Fruit fly (Drosophila melanogaster) whole organism, embryonic: ENCODE results near the gene CG32260.

ENCODE experiments used
- Atf3 ChIP-seq: fragments of 200-800 bp; sonication (Bioruptor generic); optimal IDR thresholded peaks from 3 replicates; lab custom pipeline; 2016; ENCODE audit warnings: missing biosample characterization, missing genetic modification characterization
- Awh ChIP-seq: fragments of 200-800 bp; sonication (Bioruptor generic); IDR thresholded peaks from 2 replicates; pipeline ENCODE4, ENCODE4 v1.3.6; 2022; ENCODE audit warnings: missing biosample characterization, missing genetic modification characterization
- CG10543 ChIP-seq: fragments of 200-800 bp; sonication (Bioruptor generic); optimal IDR thresholded peaks from 3 replicates; lab custom pipeline; 2017; ENCODE audit warnings: missing biosample characterization, mild to moderate bottlenecking, missing genetic modification characterization, moderate library complexity
- CG11723 ChIP-seq: fragments of 200-800 bp; sonication (Bioruptor generic); optimal IDR thresholded peaks from 2 replicates; lab custom pipeline; 2017; ENCODE audit warnings: missing biosample characterization, mild to moderate bottlenecking, missing genetic modification characterization
- CG12219 ChIP-seq: fragments of 200-800 bp; sonication (Bioruptor generic); optimal IDR thresholded peaks from 3 replicates; lab custom pipeline; 2018; ENCODE audit warnings: missing biosample characterization, mild to moderate bottlenecking, missing genetic modification characterization
- CG14667 ChIP-seq: fragments of 200-800 bp; sonication (Bioruptor generic); IDR thresholded peaks from 2 replicates; pipeline ENCODE4 v1.3.6; 2022; ENCODE audit warnings: missing biosample characterization, missing genetic modification characterization
- CG14710 ChIP-seq: fragments of 200-800 bp; sonication (Bioruptor generic); optimal IDR thresholded peaks from 3 replicates; lab custom pipeline; 2019; ENCODE audit warnings: missing biosample characterization, mild to moderate bottlenecking, missing genetic modification characterization, moderate library complexity
- CG15601 ChIP-seq: fragments of 200-800 bp; sonication (Bioruptor generic); optimal IDR thresholded peaks from 3 replicates; lab custom pipeline; 2019; ENCODE audit warnings: missing biosample characterization, mild to moderate bottlenecking, missing genetic modification characterization, moderate library complexity
- CG17829 ChIP-seq: fragments of 200-800 bp; optimal IDR thresholded peaks from 2 replicates; lab custom pipeline; 2019; ENCODE audit warnings: missing biosample characterization, mild to moderate bottlenecking, missing genetic modification characterization, moderate library complexity
- CG18011 ChIP-seq: fragments of 200-800 bp; sonication (Bioruptor generic); optimal IDR thresholded peaks from 2 replicates; lab custom pipeline; 2017; ENCODE audit warnings: missing biosample characterization, missing genetic modification characterization, mild to moderate bottlenecking, moderate library complexity, missing genotype
- CG3407 ChIP-seq: fragments of 200-800 bp; sonication (Bioruptor generic); optimal IDR thresholded peaks from 2 replicates; lab custom pipeline; 2018; ENCODE audit warnings: missing biosample characterization, mild to moderate bottlenecking, missing genetic modification characterization
- CG34376 ChIP-seq: fragments of 200-800 bp; sonication (Bioruptor generic); optimal IDR thresholded peaks from 2 replicates; lab custom pipeline; 2018; ENCODE audit warnings: missing biosample characterization, mild to moderate bottlenecking, missing genetic modification characterization
- CG3847 ChIP-seq: fragments of 200-800 bp; sonication (Bioruptor generic); IDR thresholded peaks from 2 replicates; pipeline ENCODE4 v1.3.6; 2022; ENCODE audit warnings: missing biosample characterization, missing genetic modification characterization
- CG4328 ChIP-seq: fragments of 200-800 bp; sonication (Bioruptor generic); optimal IDR thresholded peaks from 3 replicates; lab custom pipeline; 2017; ENCODE audit warnings: missing biosample characterization, missing genetic modification reagents, missing genetic modification characterization
- CG5180 ChIP-seq: fragments of 200-800 bp; sonication (Bioruptor generic); optimal IDR thresholded peaks from 3 replicates; lab custom pipeline; 2017; ENCODE audit warnings: missing biosample characterization, missing genetic modification characterization, mild to moderate bottlenecking, moderate library complexity, missing genetic modification reagents
- CG6813 ChIP-seq: fragments of 200-800 bp; sonication (Bioruptor generic); optimal IDR thresholded peaks from 2 replicates; lab custom pipeline; 2017; ENCODE audit warnings: missing biosample characterization, missing genetic modification characterization, mild to moderate bottlenecking, moderate library complexity, missing genetic modification reagents
- CG7357 ChIP-seq: fragments of 200-800 bp; sonication (Bioruptor generic); IDR thresholded peaks from 3 replicates; pipeline ENCODE4 v1.3.6; 2022; ENCODE audit warnings: missing biosample characterization, missing genetic modification characterization
- CG7987 ChIP-seq: fragments of 200-800 bp; sonication (Bioruptor generic); optimal IDR thresholded peaks from 2 replicates; lab custom pipeline; 2018; ENCODE audit warnings: missing biosample characterization, mild to moderate bottlenecking, missing genetic modification characterization, moderate library complexity
- CG8290 ChIP-seq, 3 experiments: fragments of 200-800 bp; sonication (Bioruptor generic); optimal IDR thresholded peaks; 2 replicates each; lab custom pipeline; 2016 to 2019; ENCODE audit warnings: missing biosample characterization in 3 of 3, missing genetic modification characterization in 3 of 3, mild to moderate bottlenecking in 2 of 3, moderate library complexity in 1 of 3
- CG9437 ChIP-seq: fragments of 200-800 bp; sonication (Bioruptor generic); optimal IDR thresholded peaks from 2 replicates; lab custom pipeline; 2018; ENCODE audit warnings: missing biosample characterization, mild to moderate bottlenecking, missing genetic modification characterization
- CG9932 ChIP-seq: fragments of 200-800 bp; sonication (Bioruptor generic); IDR thresholded peaks from 2 replicates; pipeline ENCODE4 v1.3.6; 2022; ENCODE audit warnings: missing biosample characterization, missing genetic modification characterization
- CrebB ChIP-seq: fragments of 200-800 bp; sonication (Bioruptor generic); optimal IDR thresholded peaks from 3 replicates; lab custom pipeline; 2018; ENCODE audit warnings: missing biosample characterization, mild to moderate bottlenecking, missing genetic modification characterization
- D ChIP-seq, 2 experiments: fragments of 200-800 bp in 1 of 2; fragments of >200 bp in 1 of 2; sonication (Bioruptor generic) in 1 of 2; optimal IDR thresholded peaks; 2 replicates in 1 of 2; 3 replicates in 1 of 2; lab custom pipeline; 2017; ENCODE audit warnings: mild to moderate bottlenecking in 1 of 2, missing biosample characterization in 1 of 2, missing genetic modification characterization in 1 of 2, missing genetic modification reagents in 1 of 2
- Eip74EF ChIP-seq, 2 experiments: fragments of 200-800 bp in 1 of 2; fragments of >200 bp in 1 of 2; sonication (Bioruptor generic) in 1 of 2; optimal IDR thresholded peaks; 2 replicates each; lab custom pipeline; 2017 to 2019; ENCODE audit warnings: missing biosample characterization in 2 of 2, missing genetic modification characterization in 2 of 2, mild to moderate bottlenecking in 1 of 2, moderate library complexity in 1 of 2
- GATAe ChIP-seq: fragments of 200-800 bp; sonication (Bioruptor generic); conservative IDR thresholded peaks from 2 replicates; pipeline ENCODE4 v1.3.6; 2022; ENCODE audit warnings: missing biosample characterization, missing genetic modification characterization
- HLH4C ChIP-seq: fragments of 200-800 bp; sonication (Bioruptor generic); IDR thresholded peaks from 3 replicates; pipeline ENCODE4 v1.3.6; 2022; ENCODE audit warnings: missing biosample characterization, missing genetic modification characterization; ENCODE audit not compliant: partially characterized antibody
- Hey ChIP-seq: fragments of 200-800 bp; sonication (Bioruptor generic); optimal IDR thresholded peaks from 3 replicates; lab custom pipeline; 2018; ENCODE audit warnings: missing biosample characterization, mild to moderate bottlenecking, missing genetic modification characterization
- Pdp1 ChIP-seq, 2 experiments: fragments of 200-800 bp; sonication (Bioruptor generic); optimal IDR thresholded peaks; 3 replicates each; lab custom pipeline; 2016; ENCODE audit warnings: missing biosample characterization in 2 of 2, missing genetic modification characterization in 2 of 2, mild to moderate bottlenecking in 1 of 2, moderate library complexity in 1 of 2
- Rfx ChIP-seq: fragments of 200-800 bp; sonication (Bioruptor generic); IDR thresholded peaks from 2 replicates; pipeline ENCODE4 v1.3.6; 2022; ENCODE audit warnings: missing biosample characterization, missing genetic modification characterization
- Side ChIP-seq: fragments of 200-800 bp; sonication (Bioruptor generic); optimal IDR thresholded peaks from 2 replicates; lab custom pipeline; 2016; ENCODE audit warnings: missing biosample characterization, missing genetic modification characterization
- YL-1 ChIP-seq: fragments of 200-800 bp; sonication (Bioruptor generic); optimal IDR thresholded peaks from 3 replicates; lab custom pipeline; 2017; ENCODE audit warnings: missing biosample characterization, mild to moderate bottlenecking, missing genetic modification characterization
- ac ChIP-seq: fragments of 200-800 bp; sonication (Bioruptor generic); optimal IDR thresholded peaks from 3 replicates; lab custom pipeline; 2017; ENCODE audit warnings: missing biosample characterization, mild to moderate bottlenecking, missing genetic modification characterization
- bbx ChIP-seq: fragments of 200-800 bp; sonication (Bioruptor generic); IDR thresholded peaks from 2 replicates; pipeline ENCODE4 v1.3.6; 2022; ENCODE audit warnings: missing biosample characterization, missing genetic modification characterization; ENCODE audit not compliant: partially characterized antibody
- exex ChIP-seq: fragments of 200-800 bp; sonication (Bioruptor generic); optimal IDR thresholded peaks from 4 replicates; lab custom pipeline; 2018; ENCODE audit warnings: missing biosample characterization, mild to moderate bottlenecking, missing genetic modification characterization, moderate library complexity
- fd64A ChIP-seq: fragments of 200-800 bp; sonication (Bioruptor generic); optimal IDR thresholded peaks from 3 replicates; lab custom pipeline; 2018; ENCODE audit warnings: missing biosample characterization, mild to moderate bottlenecking, missing genetic modification characterization
- gce ChIP-seq: fragments of 200-800 bp; sonication (Bioruptor generic); IDR thresholded peaks from 3 replicates; pipeline ENCODE4 v1.3.6; 2022; ENCODE audit warnings: missing biosample characterization, missing genetic modification characterization
- grn ChIP-seq: fragments of 200-800 bp; sonication (Bioruptor generic); optimal IDR thresholded peaks from 3 replicates; lab custom pipeline; 2017; ENCODE audit warnings: missing biosample characterization, missing genetic modification characterization
- gro ChIP-seq: fragments of 200-800 bp; sonication (Bioruptor generic); optimal IDR thresholded peaks from 2 replicates; lab custom pipeline; 2016; ENCODE audit warnings: missing biosample characterization, missing genetic modification characterization
- jigr1 ChIP-seq: fragments of 200-800 bp; sonication (Bioruptor generic); IDR thresholded peaks from 3 replicates; pipeline ENCODE4 v1.3.6; 2022; ENCODE audit warnings: missing biosample characterization, missing genetic modification characterization
- lab ChIP-seq: fragments of 200-800 bp; sonication (Bioruptor generic); optimal IDR thresholded peaks from 3 replicates; lab custom pipeline; 2017; ENCODE audit warnings: missing biosample characterization, missing genetic modification characterization, mild to moderate bottlenecking, moderate library complexity, missing genetic modification reagents
- mirr ChIP-seq: fragments of 200-800 bp; sonication (Bioruptor generic); optimal IDR thresholded peaks from 3 replicates; lab custom pipeline; 2018; ENCODE audit warnings: missing biosample characterization, mild to moderate bottlenecking, missing genetic modification characterization
- nerfin-1 ChIP-seq: fragments of 200-800 bp; sonication (Bioruptor generic); optimal IDR thresholded peaks from 3 replicates; lab custom pipeline; 2019; ENCODE audit warnings: missing biosample characterization, mild to moderate bottlenecking, missing genetic modification characterization, moderate library complexity
- otp ChIP-seq: fragments of 200-800 bp; sonication (Bioruptor generic); IDR thresholded peaks from 3 replicates; pipeline ENCODE4, ENCODE4 v1.3.6; 2022; ENCODE audit warnings: missing biosample characterization, missing genetic modification characterization
- sc ChIP-seq, 3 experiments: fragments of >200 bp in 2 of 3; fragments of 200-800 bp in 1 of 3; sonication (Bioruptor generic) in 1 of 3; optimal IDR thresholded peaks; 2 replicates in 2 of 3; 3 replicates in 1 of 3; lab custom pipeline; 2017; ENCODE audit warnings: mild to moderate bottlenecking in 1 of 3, missing biosample characterization in 1 of 3, missing genetic modification characterization in 1 of 3, missing genetic modification reagents in 1 of 3
- scrt ChIP-seq: fragments of 200-800 bp; sonication (Bioruptor generic); optimal IDR thresholded peaks from 2 replicates; lab custom pipeline; 2018; ENCODE audit warnings: missing biosample characterization, mild to moderate bottlenecking, missing genetic modification characterization, moderate library complexity
- sd ChIP-seq: fragments of 200-800 bp; sonication (Bioruptor generic); optimal IDR thresholded peaks from 3 replicates; lab custom pipeline; 2018; ENCODE audit warnings: missing biosample characterization, mild to moderate bottlenecking, missing genetic modification characterization, moderate library complexity
- sug ChIP-seq: fragments of 200-800 bp; optimal IDR thresholded peaks from 2 replicates; lab custom pipeline; 2019; ENCODE audit warnings: missing biosample characterization, mild to moderate bottlenecking, missing genetic modification characterization, moderate library complexity
- tgo ChIP-seq: fragments of 200-800 bp; sonication (Bioruptor generic); IDR thresholded peaks from 3 replicates; pipeline ENCODE4 v1.3.6; 2022; ENCODE audit warnings: missing biosample characterization, missing genetic modification characterization
- yki ChIP-seq: fragments of >200 bp; optimal IDR thresholded peaks from 3 replicates; lab custom pipeline; 2018

The CG32260 gene

dm6 chr3L:4099194-4099593, 43.0 kb upstream of the CG32260 start (continued):
- TF ChIP-seq Awh (GFP tag; lab: Robert Waterston, UW) (no peak), CG10543 (GFP tag; lab: Kevin White, UChicago) (no peak), CG3407 (GFP tag; lab: Kevin White, UChicago) (no peak), Hey (tag; lab: Kevin White, UChicago) (no peak), CG15601 (tag; lab: Kevin White, UChicago) (peak; percentile 3), CG7987 (GFP tag; lab: Kevin White, UChicago) (no peak), scrt (no peak), CG12219 (GFP tag; lab: Kevin White, UChicago) (no peak), CG14667 (GFP tag; lab: Robert Waterston, UW) (no peak), CG8290 (GFP tag; optimal IDR thresholded peaks at IDR 0.05; lab: Kevin White, UChicago) (no peak), CG8290 (tag; optimal IDR thresholded peaks at IDR 0.05; lab: Kevin White, UChicago) (peak in 1 of 2 experiments; percentile 28), sd (tag; lab: Kevin White, UChicago) (peak; percentile 1), Atf3 (GFP tag; lab: Kevin White, UChicago) (no peak), CG6813 (GFP tag; lab: Kevin White, UChicago) (no peak), bbx (no peak), CG14710 (tag; lab: Kevin White, UChicago) (no peak), CG34376 (peak; percentile 15), otp (no peak), CG17829 (no peak), CG18011 (no peak), nerfin-1 (tag; lab: Kevin White, UChicago) (no peak), jigr1 (no peak), HLH4C (GFP tag; lab: Robert Waterston, UW) (no peak), GATAe (peak; percentile 29; the same call in 1 of the 2 replicates), Eip74EF (GFP tag; optimal IDR thresholded peaks at IDR 0.05; lab: Kevin White, UChicago) (peak in 1 of 2 experiments; percentile 72), grn (GFP tag; lab: Kevin White, UChicago) (peak; percentile 32), CG3847 (GFP tag; lab: Robert Waterston, UW) (no peak), sug (peak; percentile 73), CG11723 (GFP tag; lab: Kevin White, UChicago) (no peak), lab (GFP tag; lab: Kevin White, UChicago) (peak; percentile 5), gce (GFP tag; lab: Robert Waterston, UW) (no peak), sc (optimal IDR thresholded peaks at IDR 0.05; lab: Kevin White, UChicago) (no peak), sc (GFP tag; optimal IDR thresholded peaks at IDR 0.05; lab: Kevin White, UChicago) (no peak), Side (GFP tag; lab: Kevin White, UChicago) (no peak), CG5180 (peak; percentile 20), YL-1 (GFP tag; lab: Kevin White, UChicago) (no peak), Pdp1 (GFP tag; optimal IDR thresholded peaks at IDR 0.05; lab: Kevin White, UChicago) (peak in 1 of 2 experiments; percentile 37), CG9437 (GFP tag; lab: Kevin White, UChicago) (no peak), yki (lab: Kevin White, UChicago) (no peak), CG4328 (GFP tag; lab: Kevin White, UChicago) (no peak), gro (GFP tag; lab: Kevin White, UChicago) (peak; percentile 5), fd64A (GFP tag; lab: Kevin White, UChicago) (no peak), tgo (GFP tag; lab: Robert Waterston, UW) (no peak), ac (no peak), CG9932 (GFP tag; lab: Robert Waterston, UW) (no peak), CG7357 (GFP tag; lab: Robert Waterston, UW) (no peak), Rfx (no peak), D (optimal IDR thresholded peaks at IDR 0.05; lab: Kevin White, UChicago) (no peak), D (GFP tag; optimal IDR thresholded peaks at IDR 0.05; lab: Kevin White, UChicago) (no peak), mirr (GFP tag; lab: Kevin White, UChicago) (peak; percentile 96), exex (tag; lab: Kevin White, UChicago) (peak; percentile 95), CrebB (tag; lab: Kevin White, UChicago) (no peak)
